Worm (Caenorhabditis elegans): ENCODE measurements around the gene cec-4.
"Not testable (repeated sequence)": the region's sequence is repeated elsewhere in the genome, so short reads cannot be mapped to it uniquely, and the experiment has no call there.

cec-4 gene

ce11 chrIV:7559237-7559636 is 16.3 kb upstream of the cec-4 start:
- TF ChIP-seq B0310.2 (tag; optimal IDR thresholded peaks at IDR 0.05) (no peak), sea-1 (GFP tag; conservative IDR thresholded peaks at IDR 0.05) (no peak)

ce11 chrIV:7561614-7562142 is 13.8 kb upstream of the cec-4 start, which contains the start of gene ima-3:
Gene ima-3, minus strand, starts transcription at chrIV:7561664.
- 0 out of 2 replicates have a peak, but pooled peaks have one; percentile 21 for TF ChIP-seq tbx-37 (GFP tag; conservative IDR thresholded peaks at IDR 0.05)
- TF ChIP-seq pes-1 (GFP tag; IDR thresholded peaks at IDR 0.05) = no peak

ce11 chrIV:7563850-7564249 is 11.7 kb upstream of the cec-4 start, which contains the start of gene F32E10.9:
Gene F32E10.9, minus strand, starts transcription at chrIV:7563950.
- TF ChIP-seq ceh-13 (GFP tag; optimal IDR thresholded peaks at IDR 0.05); aly-1 (tag; optimal IDR thresholded peaks at IDR 0.05); B0310.2 (tag; optimal IDR thresholded peaks at IDR 0.05): not testable (repeated sequence)

DNA sequence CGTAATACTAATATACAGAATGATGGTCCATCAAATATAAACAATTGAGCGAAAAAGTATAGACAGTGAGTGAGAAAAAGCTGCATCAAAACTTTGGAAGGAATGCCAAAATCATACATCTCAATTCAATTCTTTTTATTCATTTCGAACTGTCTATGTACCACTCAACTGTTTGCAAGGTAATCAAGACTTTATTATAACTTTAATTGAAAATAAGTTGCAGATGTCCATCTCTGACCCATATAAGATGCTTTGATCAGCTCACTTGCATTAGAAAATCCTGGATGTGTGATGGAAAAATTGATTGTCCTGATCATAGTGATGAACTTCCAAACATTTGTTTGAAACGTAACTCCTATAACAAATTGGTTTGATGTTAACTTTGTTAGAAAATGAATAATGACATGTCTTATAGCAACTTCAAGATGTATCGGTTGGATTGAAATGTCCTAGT is 7.9 kb upstream of the cec-4 start, which contains the start of gene F32E10.8:
TSS of gene F32E10.8 (plus strand) at position 51 of the 454 bp plus-strand sequence.
- TF ChIP-seq B0310.2 (tag; optimal IDR thresholded peaks at IDR 0.05) (no peak), ceh-36 (tag; optimal IDR thresholded peaks at IDR 0.05) (no peak), F13C5.2 (tag; optimal IDR thresholded peaks at IDR 0.05) (no peak), hnd-1 (tag; optimal IDR thresholded peaks at IDR 0.05) (no peak), sea-1 (GFP tag; conservative IDR thresholded peaks at IDR 0.05) (no peak), scrt-1 (GFP tag; IDR thresholded peaks at IDR 0.05) (no peak), tbx-37 (GFP tag; conservative IDR thresholded peaks at IDR 0.05) (no peak), tbx-11 (GFP tag; IDR thresholded peaks at IDR 0.05) (no peak), ets-7 (tag; optimal IDR thresholded peaks at IDR 0.05) (no peak), aly-1 (tag; optimal IDR thresholded peaks at IDR 0.05) (no peak), flt-1 (GFP tag; IDR thresholded peaks at IDR 0.05) (no peak), tra-4 (tag; optimal IDR thresholded peaks at IDR 0.05) (no peak)

ce11 chrIV:7568593-7568992 is 6.9 kb upstream of the cec-4 start, which contains the start of gene clec-180:
Gene clec-180, plus strand, starts transcription at chrIV:7568893.
- TF ChIP-seq F13C5.2 (tag; optimal IDR thresholded peaks at IDR 0.05) (no peak), pes-1 (GFP tag; IDR thresholded peaks at IDR 0.05) (no peak), tbx-11 (GFP tag; IDR thresholded peaks at IDR 0.05) (no peak), tra-4 (tag; optimal IDR thresholded peaks at IDR 0.05) (no peak), ama-1 (optimal IDR thresholded peaks at IDR 0.05) (no peak), hnd-1 (tag; optimal IDR thresholded peaks at IDR 0.05) (no peak), hmg-4 (GFP tag; optimal IDR thresholded peaks at IDR 0.05) (no peak), hmbx-1 (tag; optimal IDR thresholded peaks at IDR 0.05) (no peak), B0310.2 (tag; optimal IDR thresholded peaks at IDR 0.05) (no peak), ceh-13 (GFP tag; optimal IDR thresholded peaks at IDR 0.05) (no peak), aly-1 (tag; optimal IDR thresholded peaks at IDR 0.05) (no peak), flt-1 (GFP tag; IDR thresholded peaks at IDR 0.05) (no peak)

ce11 chrIV:7573944-7574343 is 1.6 kb upstream of the cec-4 start:
- peak; percentile 99 for TF ChIP-seq hmg-4 (GFP tag; optimal IDR thresholded peaks at IDR 0.05)
- peak; percentile 92 for TF ChIP-seq tbx-11 (GFP tag; IDR thresholded peaks at IDR 0.05)
- TF ChIP-seq ceh-36 (tag; optimal IDR thresholded peaks at IDR 0.05) = peak; percentile 96
- peak; percentile 97 for TF ChIP-seq flt-1 (GFP tag; IDR thresholded peaks at IDR 0.05)
- peak; percentile 97 for TF ChIP-seq tbx-37 (GFP tag; conservative IDR thresholded peaks at IDR 0.05)
- peak; percentile 90 for TF ChIP-seq ets-7 (tag; optimal IDR thresholded peaks at IDR 0.05)
- peak; percentile 84 for TF ChIP-seq hmbx-1 (tag; optimal IDR thresholded peaks at IDR 0.05)
- peak; percentile 95 for TF ChIP-seq scrt-1 (GFP tag; IDR thresholded peaks at IDR 0.05)
- peak; percentile 96 for TF ChIP-seq hnd-1 (tag; optimal IDR thresholded peaks at IDR 0.05)
- peak; percentile 96 for TF ChIP-seq pes-1 (GFP tag; IDR thresholded peaks at IDR 0.05)
- TF ChIP-seq sea-1 (GFP tag; conservative IDR thresholded peaks at IDR 0.05) = peak; percentile 97
- peak; percentile 94 for TF ChIP-seq B0310.2 (tag; optimal IDR thresholded peaks at IDR 0.05)
- peak; percentile 95 for TF ChIP-seq F13C5.2 (tag; optimal IDR thresholded peaks at IDR 0.05)
- peak; percentile 95 for TF ChIP-seq aly-1 (tag; optimal IDR thresholded peaks at IDR 0.05)
- peak; percentile 87 for TF ChIP-seq ceh-13 (GFP tag; optimal IDR thresholded peaks at IDR 0.05)
- TF ChIP-seq ama-1 (optimal IDR thresholded peaks at IDR 0.05) = peak; percentile 5
- TF ChIP-seq tra-4 (tag; optimal IDR thresholded peaks at IDR 0.05) = peak; percentile 96

DNA sequence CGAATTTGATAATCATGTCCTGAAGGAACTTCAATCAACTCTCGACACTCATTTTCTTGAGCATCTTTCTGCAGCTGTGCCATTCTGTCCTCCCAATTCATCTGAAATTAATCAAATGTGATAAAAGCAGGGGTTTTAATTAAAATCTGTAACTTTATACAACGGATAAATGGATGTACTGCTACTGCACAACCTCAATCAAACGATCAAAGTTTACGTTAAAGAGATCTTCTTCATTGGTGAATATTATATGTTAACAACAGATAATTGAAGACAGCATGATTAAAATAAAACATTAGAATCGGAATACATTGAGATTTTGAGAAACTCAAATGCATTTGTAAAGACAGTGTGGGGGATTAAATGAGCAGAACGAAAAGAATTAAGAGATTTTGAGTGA is 2.8 kb downstream of the cec-4 start, which contains the start of gene F32E10.5:
TSS of gene F32E10.5 (minus strand) at position 101 of the 400 bp plus-strand sequence.
- TF ChIP-seq pes-1 (GFP tag; IDR thresholded peaks at IDR 0.05) (no peak), sea-1 (GFP tag; conservative IDR thresholded peaks at IDR 0.05) (no peak), tbx-11 (GFP tag; IDR thresholded peaks at IDR 0.05) (no peak), tra-4 (tag; optimal IDR thresholded peaks at IDR 0.05) (no peak), ets-7 (tag; optimal IDR thresholded peaks at IDR 0.05) (no peak), hmbx-1 (tag; optimal IDR thresholded peaks at IDR 0.05) (no peak), scrt-1 (GFP tag; IDR thresholded peaks at IDR 0.05) (no peak), hnd-1 (tag; optimal IDR thresholded peaks at IDR 0.05) (no peak), tbx-37 (GFP tag; conservative IDR thresholded peaks at IDR 0.05) (no peak), hmg-4 (GFP tag; optimal IDR thresholded peaks at IDR 0.05) (no peak), aly-1 (tag; optimal IDR thresholded peaks at IDR 0.05) (no peak), B0310.2 (tag; optimal IDR thresholded peaks at IDR 0.05) (no peak)

DNA sequence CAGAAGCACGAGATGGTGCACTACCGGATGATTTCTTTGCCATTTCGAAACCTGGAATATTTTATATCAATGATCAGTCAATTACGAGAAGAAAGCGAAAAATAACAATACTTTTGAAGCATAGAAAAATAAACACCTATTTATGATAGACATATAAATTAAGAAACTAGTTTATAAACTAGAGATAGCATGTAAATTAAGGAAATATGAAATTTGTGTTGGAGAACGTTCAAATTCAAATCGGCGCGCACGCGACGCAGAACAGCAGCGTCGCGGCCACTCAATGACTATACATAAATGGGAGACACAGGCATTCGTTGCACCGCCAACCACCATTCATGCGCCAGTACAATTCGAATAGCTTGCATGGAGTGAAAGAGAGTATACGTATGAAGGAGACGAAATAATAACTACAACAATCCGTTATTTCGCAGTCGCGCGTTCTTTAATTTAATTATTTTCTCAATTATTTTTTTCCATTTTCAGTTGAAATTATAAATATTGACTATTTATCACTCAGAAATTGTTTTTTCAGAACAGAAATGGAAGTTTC is 4.6 kb downstream of the cec-4 start, which contains the start of the genes cec-5 and nol-10:
TSS of gene cec-5 (minus strand) at position 51 of the 553 bp plus-strand sequence.
TSS of gene nol-10 (plus strand) at position 536 of the 553 bp plus-strand sequence.
- TF ChIP-seq F13C5.2 (tag; optimal IDR thresholded peaks at IDR 0.05) = peak; percentile 72
- no peak for TF ChIP-seq ets-7 (tag; optimal IDR thresholded peaks at IDR 0.05)
- TF ChIP-seq flt-1 (GFP tag; IDR thresholded peaks at IDR 0.05) = peak; percentile 52; the same call in 1 of the 2 replicates
- no peak for TF ChIP-seq tbx-37 (GFP tag; conservative IDR thresholded peaks at IDR 0.05)

All from whole organism, early embryonic.